Worm (Caenorhabditis elegans): Measurements from ENCODE around the gene rars-2.
A peak's percentile ranks its signal among the peaks of the same experiment; 100 is the strongest.

The rars-2 gene

ce11 chrII:6132595-6132994 lies 7.2 kb downstream of the rars-2 start, which contains the start of gene abts-3:
abts-3 (plus strand) TSS chrII:6132895.
- TF ChIP-seq cnd-1 (tag; optimal IDR thresholded peaks at IDR 0.05) (no peak), blmp-1 (tag; optimal IDR thresholded peaks at IDR 0.05) (no peak), bed-3 (GFP tag; optimal IDR thresholded peaks at IDR 0.05) (no peak), mls-2 (tag; optimal IDR thresholded peaks at IDR 0.05) (no peak), ceh-43 (GFP tag; optimal IDR thresholded peaks at IDR 0.05) (no peak), nhr-28 (tag; optimal IDR thresholded peaks at IDR 0.05) (no peak), unc-120 (tag; optimal IDR thresholded peaks at IDR 0.05; ENCODE audit: poor library complexity, severe bottlenecking) (no peak), ztf-11 (tag; optimal IDR thresholded peaks at IDR 0.05) (no peak)

ce11 chrII:6135530-6135929 lies 10.2 kb downstream of the rars-2 start:
- TF ChIP-seq sptf-1 (tag; optimal IDR thresholded peaks at IDR 0.05), result no peak
- no peak for TF ChIP-seq nhr-237 (tag; optimal IDR thresholded peaks at IDR 0.05)
- no peak for TF ChIP-seq lin-13 (tag; optimal IDR thresholded peaks at IDR 0.05)
- TF ChIP-seq lin-32 (GFP tag; optimal IDR thresholded peaks at IDR 0.05), result no peak
- TF ChIP-seq bed-3 (GFP tag; optimal IDR thresholded peaks at IDR 0.05), result no peak
- no peak for TF ChIP-seq ceh-39 (tag; optimal IDR thresholded peaks at IDR 0.05)
- TF ChIP-seq blmp-1 (tag; optimal IDR thresholded peaks at IDR 0.05), result no peak

- peak; percentile 78 for TF ChIP-seq unc-62 (GFP tag; optimal IDR thresholded peaks at IDR 0.05)
- TF ChIP-seq flh-1 (GFP tag; optimal IDR thresholded peaks at IDR 0.05), result no peak
- no peak for TF ChIP-seq lin-32 (GFP tag; optimal IDR thresholded peaks at IDR 0.05)
- TF ChIP-seq unc-120 (tag; optimal IDR thresholded peaks at IDR 0.05; ENCODE audit: poor library complexity, severe bottlenecking), result peak; percentile 40
- peak; percentile 89 for TF ChIP-seq hlh-1 (tag; optimal IDR thresholded peaks at IDR 0.05)
These were observed 11.4 kb downstream of the rars-2 start for ce11 chrII:6136712-6137111.

- no peak for TF ChIP-seq mab-5 (tag; optimal IDR thresholded peaks at IDR 0.05)
- TF ChIP-seq sptf-1 (tag; optimal IDR thresholded peaks at IDR 0.05), result no peak
- no peak for TF ChIP-seq unc-120 (tag; optimal IDR thresholded peaks at IDR 0.05; ENCODE audit: poor library complexity, severe bottlenecking)
- peak; percentile 46 for TF ChIP-seq ces-1 (GFP tag; optimal IDR thresholded peaks at IDR 0.05)
- no peak for TF ChIP-seq ztf-11 (tag; optimal IDR thresholded peaks at IDR 0.05)
- no peak for TF ChIP-seq sem-2 (GFP tag; optimal IDR thresholded peaks at IDR 0.05)
- no peak for TF ChIP-seq unc-39 (tag; optimal IDR thresholded peaks at IDR 0.05)
These were observed 12.8 kb downstream of the rars-2 start for ce11 chrII:6138138-6138537.

ce11 chrII:6139484-6139883 lies 14.1 kb downstream of the rars-2 start:
- TF ChIP-seq ces-1 (GFP tag; optimal IDR thresholded peaks at IDR 0.05) (peak; percentile 69), unc-39 (tag; optimal IDR thresholded peaks at IDR 0.05) (no peak)

ce11 chrII:6142539-6142938 lies 17.2 kb downstream of the rars-2 start:
- no peak for TF ChIP-seq nhr-237 (tag; optimal IDR thresholded peaks at IDR 0.05)
- TF ChIP-seq ces-1 (GFP tag; optimal IDR thresholded peaks at IDR 0.05), result peak; percentile 52

ce11 chrII:6147131-6147530 lies 21.8 kb downstream of the rars-2 start:
- TF ChIP-seq lin-13 (tag; optimal IDR thresholded peaks at IDR 0.05), result no peak
- no peak for TF ChIP-seq ceh-39 (tag; optimal IDR thresholded peaks at IDR 0.05)
- TF ChIP-seq mab-5 (tag; optimal IDR thresholded peaks at IDR 0.05), result no peak
- TF ChIP-seq mls-2 (tag; optimal IDR thresholded peaks at IDR 0.05), result no peak
- no peak for TF ChIP-seq nhr-28 (tag; optimal IDR thresholded peaks at IDR 0.05)
- no peak for TF ChIP-seq hlh-1 (tag; optimal IDR thresholded peaks at IDR 0.05)
- no peak for TF ChIP-seq ceh-83 (GFP tag; optimal IDR thresholded peaks at IDR 0.05)
- no peak for TF ChIP-seq ceh-43 (GFP tag; optimal IDR thresholded peaks at IDR 0.05)
- no peak for TF ChIP-seq blmp-1 (tag; optimal IDR thresholded peaks at IDR 0.05)
- TF ChIP-seq nhr-76 (tag; optimal IDR thresholded peaks at IDR 0.05), result no peak
- no peak for TF ChIP-seq ham-2 (GFP tag; optimal IDR thresholded peaks at IDR 0.05)
- TF ChIP-seq bed-3 (GFP tag; optimal IDR thresholded peaks at IDR 0.05), result no peak

- TF ChIP-seq mep-1 (tag; optimal IDR thresholded peaks at IDR 0.05) (no peak), elt-1 (tag; optimal IDR thresholded peaks at IDR 0.05; ENCODE audit: borderline replicate concordance, insufficient read depth) (no peak), lin-32 (GFP tag; optimal IDR thresholded peaks at IDR 0.05) (no peak), elt-3 (tag; optimal IDR thresholded peaks at IDR 0.05) (no peak), ces-1 (GFP tag; optimal IDR thresholded peaks at IDR 0.05) (peak; percentile 92), mls-2 (tag; optimal IDR thresholded peaks at IDR 0.05) (no peak), unc-120 (tag; optimal IDR thresholded peaks at IDR 0.05; ENCODE audit: poor library complexity, severe bottlenecking) (no peak)
These were observed 23.0 kb downstream of the rars-2 start for ce11 chrII:6148369-6148768.

All from whole organism, mixed stage, embryonic.